Worm (Caenorhabditis elegans) whole organism, young adult: ENCODE measurements around the gene srx-113.

Source experiments
- B0336.3 ChIP-seq: fragments of 200-800 bp; sonication (Bioruptor generic); IDR thresholded peaks from 2 replicates; pipeline ENCODE4 v1.3.6; 2022; ENCODE audit warnings: missing genetic modification characterization, missing compliant biosample characterization
- F22D6.2 ChIP-seq: sonication (generic microtip); optimal IDR thresholded peaks from 2 replicates; lab custom pipeline; 2016; ENCODE audit warnings: mild to moderate bottlenecking, missing genetic modification characterization, missing compliant biosample characterization
- F57A8.1 ChIP-seq: fragments of 200-800 bp; sonication (Bioruptor generic); optimal IDR thresholded peaks from 2 replicates; lab custom pipeline; 2018; ENCODE audit warnings: mild to moderate bottlenecking, missing genetic modification characterization, moderate library complexity, missing compliant biosample characterization
- K11D2.4 ChIP-seq: fragments of 200-800 bp; sonication (Bioruptor generic); IDR thresholded peaks from 2 replicates; pipeline ENCODE4 v1.3.6; 2022; ENCODE audit warnings: missing genetic modification reagents, missing genetic modification characterization, missing compliant biosample characterization
- T26A5.8 ChIP-seq: sonication (generic microtip); optimal IDR thresholded peaks from 2 replicates; lab custom pipeline; 2016; ENCODE audit warnings: missing genetic modification characterization, missing compliant biosample characterization
- ZK185.1 ChIP-seq: sonication (generic microtip); optimal IDR thresholded peaks from 2 replicates; lab custom pipeline; 2016; ENCODE audit warnings: mild to moderate bottlenecking, missing genetic modification characterization, missing compliant biosample characterization; ENCODE audit not compliant: poor library complexity, severe bottlenecking
- akir-1 ChIP-seq: fragments of 200-800 bp; sonication (Bioruptor generic); optimal IDR thresholded peaks from 2 replicates; lab custom pipeline; 2018; ENCODE audit warnings: mild to moderate bottlenecking, missing genetic modification characterization, moderate library complexity, missing compliant biosample characterization
- atf-7 ChIP-seq: sonication (generic microtip); optimal IDR thresholded peaks from 2 replicates; lab custom pipeline; 2017; ENCODE audit warnings: mild to moderate bottlenecking, missing genetic modification characterization, missing compliant biosample characterization
- attf-5 ChIP-seq: fragments of 200-800 bp; sonication (Bioruptor generic); optimal IDR thresholded peaks from 2 replicates; lab custom pipeline; 2018; ENCODE audit warnings: mild to moderate bottlenecking, missing genetic modification characterization, missing compliant biosample characterization
- cebp-1 ChIP-seq, 2 experiments: fragments of 200-800 bp in 1 of 2; sonication (Bioruptor generic) in 1 of 2; sonication (generic microtip) in 1 of 2; IDR thresholded peaks in 1 of 2; optimal IDR thresholded peaks in 1 of 2; 2 replicates each; pipeline versions ENCODE4 v1.3.6 to Lab custom; 2017 to 2022; ENCODE audit warnings: missing compliant biosample characterization in 2 of 2, missing genetic modification characterization in 2 of 2, mild to moderate bottlenecking in 1 of 2, missing genetic modification reagents in 1 of 2, moderate library complexity in 1 of 2
- die-1 ChIP-seq: sonication (generic microtip); optimal IDR thresholded peaks from 2 replicates; lab custom pipeline; 2016; ENCODE audit warnings: missing genotype, mild to moderate bottlenecking, missing genetic modification characterization, missing compliant biosample characterization
- egl-44 ChIP-seq: fragments of 200-800 bp; sonication (Bioruptor generic); IDR thresholded peaks from 2 replicates; pipeline ENCODE4 v1.3.6; 2022; ENCODE audit warnings: missing genetic modification reagents, missing genetic modification characterization, missing compliant biosample characterization
- ekl-4 ChIP-seq: fragments of 200-800 bp; sonication (Bioruptor generic); IDR thresholded peaks from 2 replicates; pipeline ENCODE4 v1.3.6; 2022; ENCODE audit warnings: missing genetic modification reagents, missing genetic modification characterization, missing compliant biosample characterization
- ets-4 ChIP-seq: fragments of 200-800 bp; sonication (Bioruptor generic); optimal IDR thresholded peaks from 2 replicates; lab custom pipeline; 2018; ENCODE audit warnings: mild to moderate bottlenecking, missing genetic modification characterization, missing compliant biosample characterization
- gei-17 ChIP-seq: fragments of 200-800 bp; sonication (Bioruptor generic); optimal IDR thresholded peaks from 2 replicates; lab custom pipeline; 2018; ENCODE audit warnings: mild to moderate bottlenecking, missing genetic modification characterization, missing compliant biosample characterization
- hlh-12 ChIP-seq: sonication (generic microtip); optimal IDR thresholded peaks from 2 replicates; lab custom pipeline; 2016; ENCODE audit warnings: missing genetic modification characterization, missing compliant biosample characterization
- hlh-26 ChIP-seq: fragments of 200-800 bp; sonication (Bioruptor generic); conservative IDR thresholded peaks from 2 replicates; pipeline ENCODE4 v1.3.6; 2022; ENCODE audit warnings: missing genetic modification reagents, missing genetic modification characterization, missing compliant biosample characterization
- hmg-1.2 ChIP-seq: fragments of 200-800 bp; sonication (Bioruptor generic); IDR thresholded peaks from 2 replicates; pipeline ENCODE4 v1.3.6; 2022; ENCODE audit warnings: missing genetic modification reagents, missing genetic modification characterization, missing compliant biosample characterization
- hrde-1 ChIP-seq: sonication (generic microtip); optimal IDR thresholded peaks from 2 replicates; lab custom pipeline; 2016; ENCODE audit warnings: missing genetic modification characterization, mild to moderate bottlenecking, missing compliant biosample characterization, moderate library complexity, missing genotype, missing genetic modification reagents, borderline replicate concordance
- hsf-1 ChIP-seq: fragments of 200-800 bp; sonication (Bioruptor generic); IDR thresholded peaks from 2 replicates; pipeline ENCODE4 v1.3.6; 2022; ENCODE audit warnings: missing genetic modification reagents, missing genetic modification characterization, missing compliant biosample characterization
- lin-40 ChIP-seq: sonication (generic microtip); optimal IDR thresholded peaks from 2 replicates; lab custom pipeline; 2016; ENCODE audit warnings: missing genetic modification characterization, mild to moderate bottlenecking, missing compliant biosample characterization, missing genotype, missing genetic modification reagents
- madf-3 ChIP-seq: fragments of 200-800 bp; sonication (Bioruptor generic); IDR thresholded peaks from 2 replicates; pipeline ENCODE4 v1.3.6; 2022; ENCODE audit warnings: missing genetic modification reagents, missing genetic modification characterization, missing compliant biosample characterization
- mcd-1 ChIP-seq: fragments of 200-800 bp; sonication (Bioruptor generic); IDR thresholded peaks from 2 replicates; pipeline ENCODE4 v1.3.6; 2022; ENCODE audit warnings: missing genetic modification reagents, missing genetic modification characterization, missing compliant biosample characterization
- mxl-1 ChIP-seq: sonication (generic microtip); optimal IDR thresholded peaks from 2 replicates; lab custom pipeline; 2016; ENCODE audit warnings: missing genetic modification characterization, missing compliant biosample characterization
- nfyb-1 ChIP-seq: fragments of 200-800 bp; sonication (Bioruptor generic); IDR thresholded peaks from 2 replicates; pipeline ENCODE4 v1.3.6; 2022; ENCODE audit warnings: missing genetic modification reagents, missing genetic modification characterization, missing compliant biosample characterization
- nhr-27 ChIP-seq: fragments of 200-800 bp; sonication (Bioruptor generic); optimal IDR thresholded peaks from 2 replicates; lab custom pipeline; 2018; ENCODE audit warnings: mild to moderate bottlenecking, missing genetic modification characterization, moderate library complexity, missing compliant biosample characterization
- nhr-80 ChIP-seq: sonication (generic microtip); optimal IDR thresholded peaks from 2 replicates; lab custom pipeline; 2016; ENCODE audit warnings: missing genetic modification characterization, missing compliant biosample characterization
- pha-4 ChIP-seq: fragments of 150-350 bp; sonication (generic microtip); optimal IDR thresholded peaks from 2 replicates; lab custom pipeline; 2014; ENCODE audit warnings: missing biosample characterization, missing genetic modification reagents, missing genetic modification characterization
- rcor-1 ChIP-seq: fragments of 200-800 bp; sonication (Bioruptor generic); IDR thresholded peaks from 2 replicates; pipeline ENCODE4 v1.3.6; 2022; ENCODE audit warnings: missing genetic modification reagents, missing genetic modification characterization, missing compliant biosample characterization
- snpc-3.4 ChIP-seq: sonication (generic microtip); optimal IDR thresholded peaks from 2 replicates; lab custom pipeline; 2017; ENCODE audit warnings: missing genetic modification characterization, mild to moderate bottlenecking, missing compliant biosample characterization, antibody characterized with exemption, moderate library complexity, missing genotype, missing genetic modification reagents
- snpc-4 ChIP-seq, 5 experiments: fragments of 150-350 bp in 1 of 5; sonication (generic microtip) in 4 of 5; optimal IDR thresholded peaks; 2 replicates each; lab custom pipeline; 2014 to 2018; ENCODE audit warnings: missing genetic modification characterization in 5 of 5, missing biosample characterization in 3 of 5, antibody characterized with exemption in 2 of 5, mild to moderate bottlenecking in 2 of 5, missing compliant biosample characterization in 2 of 5, missing genotype in 2 of 5, moderate library complexity in 2 of 5, missing genetic modification reagents in 1 of 5
- somi-1 ChIP-seq: fragments of 200-800 bp; sonication (Bioruptor generic); optimal IDR thresholded peaks from 2 replicates; lab custom pipeline; 2018; ENCODE audit warnings: mild to moderate bottlenecking, missing genetic modification characterization, missing compliant biosample characterization
- tbp1 ChIP-seq: fragments of 200-800 bp; sonication (Bioruptor generic); optimal IDR thresholded peaks from 2 replicates; lab custom pipeline; 2018; ENCODE audit warnings: mild to moderate bottlenecking, missing genetic modification characterization, missing compliant biosample characterization
- tlf-1 ChIP-seq: fragments of 200-800 bp; sonication (Bioruptor generic); optimal IDR thresholded peaks from 2 replicates; lab custom pipeline; 2018; ENCODE audit warnings: mild to moderate bottlenecking, missing genetic modification characterization, missing compliant biosample characterization
- unc-130 ChIP-seq: sonication (generic microtip); optimal IDR thresholded peaks from 2 replicates; lab custom pipeline; 2016; ENCODE audit warnings: missing genetic modification reagents, missing genetic modification characterization, missing compliant biosample characterization
- xnd-1 ChIP-seq: sonication (generic microtip); optimal IDR thresholded peaks from 2 replicates; lab custom pipeline; 2016; ENCODE audit warnings: missing genotype, missing genetic modification reagents, missing genetic modification characterization, missing compliant biosample characterization
- ztf-22 ChIP-seq: fragments of 200-800 bp; sonication (Bioruptor generic); optimal IDR thresholded peaks from 2 replicates; lab custom pipeline; 2018; ENCODE audit warnings: mild to moderate bottlenecking, missing genetic modification characterization, moderate library complexity, missing compliant biosample characterization
- ztf-26 ChIP-seq: sonication (generic microtip); optimal IDR thresholded peaks from 2 replicates; lab custom pipeline; 2017; ENCODE audit warnings: missing genetic modification characterization, missing compliant biosample characterization
- ztf-3 ChIP-seq: fragments of 200-800 bp; sonication (Bioruptor generic); optimal IDR thresholded peaks from 2 replicates; lab custom pipeline; 2018; ENCODE audit warnings: mild to moderate bottlenecking, missing genetic modification characterization, missing compliant biosample characterization
- ztf-6 ChIP-seq: fragments of 200-800 bp; sonication (Bioruptor generic); IDR thresholded peaks from 2 replicates; pipeline ENCODE4 v1.3.6; 2022; ENCODE audit warnings: missing genetic modification reagents, missing genetic modification characterization, missing compliant biosample characterization

Gene srx-113

ce11 chrV:12644500-12644899 lies 12.6 kb upstream of the srx-113 start, which contains the start of gene F56H9.8:
Gene F56H9.8, plus strand, starts transcription at chrV:12644800.
- TF ChIP-seq ztf-3 (no peak), B0336.3 (GFP tag; lab: Robert Waterston, UW) (no peak), xnd-1 (tag; lab: Kevin White, UChicago) (no peak), ztf-6 (no peak)

ce11 chrV:12640384-12640783 lies 8.4 kb upstream of the srx-113 start, which contains the start of gene gpa-8:
Gene gpa-8, minus strand, starts transcription at chrV:12640484.
- TF ChIP-seq pha-4: no peak
- no peak for TF ChIP-seq hlh-26 (GFP tag; lab: Robert Waterston, UW)
- TF ChIP-seq T26A5.8 (tag; lab: Kevin White, UChicago): no peak
- TF ChIP-seq mxl-1 (tag; lab: Kevin White, UChicago): no peak
- no peak for TF ChIP-seq unc-130 (GFP tag; lab: Kevin White, UChicago)
- no peak for TF ChIP-seq hrde-1 (tag; lab: Kevin White, UChicago)
- TF ChIP-seq F57A8.1 (GFP tag; lab: Kevin White, UChicago): no peak
- TF ChIP-seq egl-44 (GFP tag; lab: Robert Waterston, UW): no peak

- no peak for TF ChIP-seq hrde-1 (tag; lab: Kevin White, UChicago)
- TF ChIP-seq nhr-80: peak; percentile 70
- peak; percentile 0 for TF ChIP-seq atf-7 (tag; lab: Kevin White, UChicago)
- no peak for TF ChIP-seq nhr-27
- peak; percentile 16 for TF ChIP-seq ZK185.1 (tag; lab: Kevin White, UChicago)
- TF ChIP-seq ztf-22 (GFP tag; lab: Kevin White, UChicago): peak; percentile 31
- peak; percentile 14; the same call in 1 of the 2 replicates for TF ChIP-seq rcor-1 (GFP tag; lab: Robert Waterston, UW)
Observed at ce11 chrV:12637764-12638502, 6.0 kb upstream of the srx-113 start.

- TF ChIP-seq ztf-22 (GFP tag; lab: Kevin White, UChicago) (peak; percentile 73), gei-17 (GFP tag; lab: Kevin White, UChicago) (no peak), lin-40 (tag; lab: Kevin White, UChicago) (peak; percentile 67), hsf-1 (GFP tag; lab: Robert Waterston, UW) (peak; percentile 50; the same call in 1 of the 2 replicates), ztf-26 (tag; lab: Kevin White, UChicago) (peak; percentile 76), hlh-12 (tag; lab: Kevin White, UChicago) (no peak), ekl-4 (GFP tag; lab: Robert Waterston, UW) (peak; percentile 46; the same call in 1 of the 2 replicates), F22D6.2 (tag; lab: Kevin White, UChicago) (peak; percentile 82), mcd-1 (GFP tag; lab: Robert Waterston, UW) (peak; percentile 43; the same call in 1 of the 2 replicates), madf-3 (GFP tag; lab: Robert Waterston, UW) (no peak), ets-4 (GFP tag; lab: Kevin White, UChicago) (peak; percentile 11), tlf-1 (GFP tag; lab: Kevin White, UChicago) (no peak), snpc-4 (GFP tag; optimal IDR thresholded peaks at IDR 0.05; lab: Kevin White, UChicago) (no peak), snpc-4 (tag; optimal IDR thresholded peaks at IDR 0.05; lab: Kevin White, UChicago) (peak in 1 of 4 experiments; percentile 20), atf-7 (tag; lab: Kevin White, UChicago) (peak; percentile 60), K11D2.4 (GFP tag; lab: Robert Waterston, UW) (peak; percentile 39; the same call in 1 of the 2 replicates), tbp1 (GFP tag; lab: Kevin White, UChicago) (peak; percentile 31), somi-1 (peak; percentile 7), nfyb-1 (peak; percentile 73), hmg-1.2 (GFP tag; lab: Robert Waterston, UW) (peak; percentile 50; the same call in 1 of the 2 replicates), die-1 (tag; lab: Kevin White, UChicago) (peak; percentile 5), akir-1 (GFP tag; lab: Kevin White, UChicago) (no peak), pha-4 (peak; percentile 39), xnd-1 (tag; lab: Kevin White, UChicago) (no peak), cebp-1 (GFP tag; IDR thresholded peaks at IDR 0.05; lab: Robert Waterston, UW) (no peak), cebp-1 (tag; optimal IDR thresholded peaks at IDR 0.05; lab: Kevin White, UChicago) (peak; percentile 64), snpc-3.4 (no peak), attf-5 (GFP tag; lab: Kevin White, UChicago) (peak; percentile 55)
Observed at ce11 chrV:12637238-12637690, 5.3 kb upstream of the srx-113 start, which contains the start of gene F56H9.2. Gene F56H9.2, plus strand, starts transcription at chrV:12637663.
